Worm (Caenorhabditis elegans): ENCODE data around the gene nadk-2.

- no peak for TF ChIP-seq F13C5.2 (tag; optimal IDR thresholded peaks at IDR 0.05)
- TF ChIP-seq B0310.2 (tag; optimal IDR thresholded peaks at IDR 0.05) = no peak
- no peak for TF ChIP-seq flt-1 (GFP tag; IDR thresholded peaks at IDR 0.05)
- no peak for TF ChIP-seq aly-1 (tag; optimal IDR thresholded peaks at IDR 0.05)
- TF ChIP-seq ama-1 (optimal IDR thresholded peaks at IDR 0.05) = no peak
- TF ChIP-seq tbx-11 (GFP tag; IDR thresholded peaks at IDR 0.05) = no peak
- no peak for TF ChIP-seq scrt-1 (GFP tag; IDR thresholded peaks at IDR 0.05)
- no peak for TF ChIP-seq hmbx-1 (tag; optimal IDR thresholded peaks at IDR 0.05)
- TF ChIP-seq tbx-37 (GFP tag; conservative IDR thresholded peaks at IDR 0.05) = no peak
- no peak for TF ChIP-seq hmg-4 (GFP tag; optimal IDR thresholded peaks at IDR 0.05)
- no peak for TF ChIP-seq hnd-1 (tag; optimal IDR thresholded peaks at IDR 0.05)
These were observed 20.7 kb upstream of the nadk-2 start for ce11 chrII:12028707-12029106.
